Fruit fly (Drosophila melanogaster) whole organism, embryonic: Measurements from ENCODE around the gene Rpn11.

Experiments used
- Atf3 ChIP-seq: fragments of 200-800 bp; sonication (Bioruptor generic); optimal IDR thresholded peaks from 3 replicates; lab custom pipeline; 2016; ENCODE audit warnings: missing biosample characterization, missing genetic modification characterization
- CG11398 ChIP-seq: fragments of 200-800 bp; sonication (Bioruptor generic); optimal IDR thresholded peaks from 2 replicates; lab custom pipeline; 2016; ENCODE audit warnings: missing biosample characterization, missing genetic modification characterization
- CG12236 ChIP-seq: fragments of 200-800 bp; sonication (Bioruptor generic); optimal IDR thresholded peaks from 2 replicates; lab custom pipeline; 2016; ENCODE audit warnings: missing biosample characterization, missing genetic modification characterization
- CG12299 ChIP-seq: fragments of 200-800 bp; sonication (Bioruptor generic); optimal IDR thresholded peaks from 2 replicates; lab custom pipeline; 2018; ENCODE audit warnings: missing biosample characterization, mild to moderate bottlenecking, missing genetic modification characterization
- CG1233 ChIP-seq: fragments of 200-800 bp; sonication (Bioruptor generic); optimal IDR thresholded peaks from 4 replicates; lab custom pipeline; 2018; ENCODE audit warnings: missing biosample characterization, mild to moderate bottlenecking, missing genetic modification characterization
- CG12391 ChIP-seq: fragments of 200-800 bp; sonication (Bioruptor generic); optimal IDR thresholded peaks from 3 replicates; lab custom pipeline; 2018; ENCODE audit warnings: missing biosample characterization, mild to moderate bottlenecking, missing genetic modification characterization, moderate library complexity
- CG12659 ChIP-seq: fragments of 200-800 bp; sonication (Bioruptor generic); optimal IDR thresholded peaks from 3 replicates; lab custom pipeline; 2017; ENCODE audit warnings: mild to moderate bottlenecking, missing biosample characterization, missing genetic modification reagents, missing genetic modification characterization
- CG13775 ChIP-seq: fragments of 200-800 bp; sonication (Bioruptor generic); optimal IDR thresholded peaks from 3 replicates; lab custom pipeline; 2017; ENCODE audit warnings: missing biosample characterization, mild to moderate bottlenecking, missing genetic modification characterization
- CG2875 ChIP-seq: fragments of 200-800 bp; sonication (Bioruptor generic); optimal IDR thresholded peaks from 2 replicates; lab custom pipeline; 2017; ENCODE audit warnings: missing biosample characterization, mild to moderate bottlenecking, missing genetic modification characterization, missing genetic modification reagents
- CG3163 ChIP-seq: fragments of 200-800 bp; sonication (Bioruptor generic); optimal IDR thresholded peaks from 3 replicates; lab custom pipeline; 2016; ENCODE audit warnings: missing biosample characterization, missing genetic modification characterization
- CG33557 ChIP-seq: fragments of 200-800 bp; sonication (Bioruptor generic); optimal IDR thresholded peaks from 2 replicates; lab custom pipeline; 2019; ENCODE audit warnings: missing biosample characterization, mild to moderate bottlenecking, missing genetic modification characterization, moderate library complexity
- CG34224 ChIP-seq: fragments of 200-800 bp; sonication (Bioruptor generic); IDR thresholded peaks from 3 replicates; pipeline ENCODE4 v1.3.6; 2022; ENCODE audit warnings: missing biosample characterization, missing genetic modification characterization; ENCODE audit not compliant: partially characterized antibody
- CG42726 ChIP-seq: fragments of 200-800 bp; sonication (Bioruptor generic); IDR thresholded peaks from 2 replicates; pipeline ENCODE4 v1.3.6; 2022; ENCODE audit warnings: missing biosample characterization, missing genetic modification characterization; ENCODE audit not compliant: partially characterized antibody
- CG6683 ChIP-seq: fragments of 200-800 bp; sonication (Bioruptor generic); optimal IDR thresholded peaks from 2 replicates; lab custom pipeline; 2017; ENCODE audit warnings: missing biosample characterization, mild to moderate bottlenecking, missing genetic modification characterization, missing genetic modification reagents
- CG8359 ChIP-seq: fragments of 200-800 bp; sonication (Bioruptor generic); optimal IDR thresholded peaks from 2 replicates; lab custom pipeline; 2017; ENCODE audit warnings: missing biosample characterization, mild to moderate bottlenecking, missing genetic modification characterization, borderline replicate concordance
- CG8478 ChIP-seq: fragments of >200 bp; optimal IDR thresholded peaks from 2 replicates; lab custom pipeline; 2018
- CG9215 ChIP-seq: fragments of 200-800 bp; sonication (Bioruptor generic); IDR thresholded peaks from 2 replicates; pipeline ENCODE4 v1.3.6; 2022; ENCODE audit warnings: missing biosample characterization, missing genetic modification characterization
- CrebB ChIP-seq: fragments of 200-800 bp; sonication (Bioruptor generic); optimal IDR thresholded peaks from 3 replicates; lab custom pipeline; 2018; ENCODE audit warnings: missing biosample characterization, mild to moderate bottlenecking, missing genetic modification characterization
- Dfd ChIP-seq, 2 experiments: fragments of >200 bp; optimal IDR thresholded peaks; 2 replicates each; lab custom pipeline; 2017; ENCODE audit warnings: missing biosample characterization in 2 of 2, missing genetic modification characterization in 2 of 2
- Dip3 ChIP-seq: fragments of 200-800 bp; sonication (Bioruptor generic); optimal IDR thresholded peaks from 3 replicates; lab custom pipeline; 2016; ENCODE audit warnings: missing biosample characterization, missing genetic modification characterization
- Dll ChIP-seq: fragments of 200-800 bp; sonication (Bioruptor generic); IDR thresholded peaks from 4 replicates; pipeline ENCODE4 v1.3.6; 2022; ENCODE audit warnings: missing biosample characterization, missing genetic modification characterization; ENCODE audit not compliant: partially characterized antibody
- Eip74EF ChIP-seq, 2 experiments: fragments of 200-800 bp in 1 of 2; fragments of >200 bp in 1 of 2; sonication (Bioruptor generic) in 1 of 2; optimal IDR thresholded peaks; 2 replicates each; lab custom pipeline; 2017 to 2019; ENCODE audit warnings: missing biosample characterization in 2 of 2, missing genetic modification characterization in 2 of 2, mild to moderate bottlenecking in 1 of 2, moderate library complexity in 1 of 2
- Gug ChIP-seq: fragments of 200-800 bp; sonication (Bioruptor generic); IDR thresholded peaks from 4 replicates; pipeline ENCODE4 v1.3.6; 2022; ENCODE audit warnings: missing biosample characterization, missing genetic modification characterization
- HLHmδ ChIP-seq: fragments of 200-800 bp; sonication (Bioruptor generic); optimal IDR thresholded peaks from 2 replicates; lab custom pipeline; 2018; ENCODE audit warnings: missing biosample characterization, mild to moderate bottlenecking, missing genetic modification characterization, moderate library complexity
- Lim3 ChIP-seq: fragments of 200-800 bp; sonication (Bioruptor generic); IDR thresholded peaks from 2 replicates; pipeline ENCODE4 v1.3.6; 2022; ENCODE audit warnings: missing biosample characterization, missing genetic modification characterization
- Lpt ChIP-seq: fragments of >200 bp; optimal IDR thresholded peaks from 2 replicates; lab custom pipeline; 2018; ENCODE audit warnings: missing biosample characterization, missing genetic modification characterization
- MBD-R2 ChIP-seq: fragments of 200-800 bp; sonication (Bioruptor generic); IDR thresholded peaks from 2 replicates; pipeline ENCODE4 v1.3.6; 2022; ENCODE audit warnings: missing biosample characterization, missing genetic modification characterization
- MTF-1 ChIP-seq: fragments of 200-800 bp; sonication (Bioruptor generic); optimal IDR thresholded peaks from 2 replicates; lab custom pipeline; 2018; ENCODE audit warnings: missing biosample characterization, mild to moderate bottlenecking, missing genetic modification characterization, borderline replicate concordance
- Med ChIP-seq: fragments of 200-800 bp; sonication (Bioruptor generic); peaks from one replicate; lab custom pipeline; 2016; ENCODE audit warnings: missing biosample characterization, missing genetic modification characterization, mild to moderate bottlenecking, inconsistent platforms, moderate library complexity
- Meics ChIP-seq: fragments of 200-800 bp; sonication (Bioruptor generic); optimal IDR thresholded peaks from 2 replicates; lab custom pipeline; 2017; ENCODE audit warnings: missing biosample characterization, mild to moderate bottlenecking, missing genetic modification characterization
- Opbp ChIP-seq: fragments of 200-800 bp; sonication (Bioruptor generic); IDR thresholded peaks from 3 replicates; pipeline ENCODE4 v1.3.6; 2022; ENCODE audit warnings: missing biosample characterization, missing genetic modification characterization; ENCODE audit not compliant: partially characterized antibody
- Optix ChIP-seq: fragments of 200-800 bp; sonication (Bioruptor generic); IDR thresholded peaks from 3 replicates; pipeline ENCODE4 v1.3.6; 2022; ENCODE audit warnings: missing biosample characterization, missing genetic modification characterization
- amos ChIP-seq: fragments of 200-800 bp; sonication (Bioruptor generic); IDR thresholded peaks from 2 replicates; pipeline ENCODE4 v1.3.6; 2022; ENCODE audit warnings: missing biosample characterization, missing genetic modification characterization; ENCODE audit not compliant: partially characterized antibody
- ato ChIP-seq: fragments of 200-800 bp; sonication (Bioruptor generic); IDR thresholded peaks from 2 replicates; pipeline ENCODE4 v1.3.6; 2022; ENCODE audit warnings: missing biosample characterization, missing genetic modification characterization; ENCODE audit not compliant: partially characterized antibody
- az2 ChIP-seq: fragments of 200-800 bp; sonication (Bioruptor generic); optimal IDR thresholded peaks from 3 replicates; lab custom pipeline; 2016; ENCODE audit warnings: missing biosample characterization, missing genetic modification characterization
- bcd ChIP-seq: fragments of 200-800 bp; sonication (Bioruptor generic); optimal IDR thresholded peaks from 2 replicates; lab custom pipeline; 2017; ENCODE audit warnings: missing biosample characterization, mild to moderate bottlenecking, missing genetic modification characterization
- cad ChIP-seq: fragments of >200 bp; optimal IDR thresholded peaks from 2 replicates; lab custom pipeline; 2017; ENCODE audit warnings: missing biosample characterization, missing genetic modification characterization
- cato ChIP-seq: fragments of 200-800 bp; sonication (Bioruptor generic); optimal IDR thresholded peaks from 2 replicates; lab custom pipeline; 2016; ENCODE audit warnings: missing biosample characterization, missing genetic modification characterization, borderline replicate concordance
- crc ChIP-seq: fragments of 200-800 bp; sonication (Bioruptor generic); optimal IDR thresholded peaks from 2 replicates; lab custom pipeline; 2016; ENCODE audit warnings: missing biosample characterization, missing genetic modification characterization
- crp ChIP-seq, 2 experiments: fragments of 200-800 bp; sonication (Bioruptor generic); optimal IDR thresholded peaks; 2 replicates in 1 of 2; 3 replicates in 1 of 2; lab custom pipeline; 2017; ENCODE audit warnings: missing biosample characterization in 2 of 2, missing genetic modification characterization in 2 of 2, mild to moderate bottlenecking in 1 of 2, moderate library complexity in 1 of 2
- gem ChIP-seq: fragments of 200-800 bp; sonication (Bioruptor generic); optimal IDR thresholded peaks from 2 replicates; lab custom pipeline; 2019; ENCODE audit warnings: missing biosample characterization, mild to moderate bottlenecking, missing genetic modification characterization, moderate library complexity
- ham ChIP-seq: fragments of 200-800 bp; sonication (Bioruptor generic); IDR thresholded peaks from 2 replicates; pipeline ENCODE4 v1.3.6; 2022; ENCODE audit warnings: missing biosample characterization, missing genetic modification characterization
- insv ChIP-seq, 2 experiments: fragments of 200-800 bp; sonication (Bioruptor generic); optimal IDR thresholded peaks; 3 replicates each; lab custom pipeline; 2016 to 2018; ENCODE audit warnings: missing biosample characterization in 2 of 2, missing genetic modification characterization in 2 of 2
- jumu ChIP-seq: fragments of 200-800 bp; sonication (Bioruptor generic); optimal IDR thresholded peaks from 3 replicates; lab custom pipeline; 2016; ENCODE audit warnings: missing biosample characterization, missing genetic modification characterization
- otp ChIP-seq: fragments of 200-800 bp; sonication (Bioruptor generic); IDR thresholded peaks from 3 replicates; pipeline ENCODE4, ENCODE4 v1.3.6; 2022; ENCODE audit warnings: missing biosample characterization, missing genetic modification characterization
- pfk ChIP-seq: fragments of 200-800 bp; sonication (Bioruptor generic); optimal IDR thresholded peaks from 2 replicates; lab custom pipeline; 2018; ENCODE audit warnings: missing biosample characterization, mild to moderate bottlenecking, missing genetic modification characterization, moderate library complexity
- sqz ChIP-seq: fragments of 200-800 bp; sonication (Bioruptor generic); optimal IDR thresholded peaks from 3 replicates; lab custom pipeline; 2018; ENCODE audit warnings: missing biosample characterization, mild to moderate bottlenecking, missing genetic modification characterization
- stc ChIP-seq: fragments of 200-800 bp; sonication (Bioruptor generic); IDR thresholded peaks from 2 replicates; pipeline ENCODE4 v1.3.6; 2022; ENCODE audit warnings: missing biosample characterization, missing genetic modification characterization
- yki ChIP-seq: fragments of >200 bp; optimal IDR thresholded peaks from 3 replicates; lab custom pipeline; 2018

Rpn11 gene

DNA sequence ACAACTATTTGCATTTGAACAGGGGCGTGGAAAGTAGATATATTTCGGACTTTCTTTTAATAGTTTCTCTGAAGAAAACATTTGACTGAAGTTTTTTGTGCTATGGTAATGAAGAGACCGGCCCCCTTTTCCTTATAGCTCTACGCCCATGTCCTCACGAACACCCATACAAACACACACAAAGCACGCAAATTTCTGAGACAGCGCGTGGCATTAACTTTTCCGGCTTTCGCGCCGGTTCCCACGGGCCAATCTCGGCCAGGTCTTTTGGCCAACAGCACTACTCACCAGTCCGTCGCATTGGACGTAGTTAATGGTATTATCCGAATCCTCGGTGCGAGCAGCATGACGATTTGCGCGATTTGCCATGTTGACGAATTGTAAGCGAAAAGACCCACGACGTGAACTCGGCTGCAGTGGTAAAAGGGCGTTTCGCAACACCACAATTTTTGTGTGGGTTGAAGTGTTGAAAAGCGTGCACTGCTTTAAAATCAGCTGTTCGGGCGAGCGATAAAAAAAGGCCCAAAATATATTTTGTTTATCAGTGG, 7.1 kb downstream of the Rpn11 start, which contains the start of gene senju (continued):
- TF ChIP-seq Meics (GFP tag; lab: Kevin White, UChicago), result peak; percentile 88
- TF ChIP-seq CG34224 (GFP tag; lab: Robert Waterston, UW), result peak; percentile 63; the same call in 2 of the 3 replicates
- TF ChIP-seq bcd (GFP tag; lab: Kevin White, UChicago), result peak; percentile 83
- peak; percentile 76 for TF ChIP-seq HLHmδ (GFP tag; lab: Kevin White, UChicago)
- peak; percentile 75 for TF ChIP-seq pfk (GFP tag; lab: Kevin White, UChicago)
- peak; percentile 83 for TF ChIP-seq CG12391 (tag; lab: Kevin White, UChicago)
- peak; percentile 80 for TF ChIP-seq CG2875 (GFP tag; lab: Kevin White, UChicago)
- peak; percentile 66 for TF ChIP-seq ato
- TF ChIP-seq MBD-R2, result peak; percentile 98
- no peak for TF ChIP-seq CG8478
- no peak for TF ChIP-seq Lpt (GFP tag; lab: Kevin White, UChicago)
- peak; percentile 69 for TF ChIP-seq stc
- TF ChIP-seq CG9215 (GFP tag; lab: Robert Waterston, UW), result peak; percentile 62
- peak in 1 of 2 experiments; percentile 64 for TF ChIP-seq insv (GFP tag; optimal IDR thresholded peaks at IDR 0.05; lab: Kevin White, UChicago)
- TF ChIP-seq CG1233, result peak; percentile 71
- TF ChIP-seq Opbp (GFP tag; lab: Robert Waterston, UW), result peak; percentile 100
- TF ChIP-seq crp (GFP tag; optimal IDR thresholded peaks at IDR 0.05; lab: Kevin White, UChicago), result peak; percentile 92 to 99
- TF ChIP-seq ham (GFP tag; lab: Robert Waterston, UW), result peak; percentile 40; the same call in 1 of the 2 replicates
- peak; percentile 37; the same call in 1 of the 2 replicates for TF ChIP-seq Lim3
- TF ChIP-seq CG12236 (GFP tag; lab: Kevin White, UChicago), result peak; percentile 62
- TF ChIP-seq cad (GFP tag; lab: Kevin White, UChicago), result no peak
- peak; percentile 70 for TF ChIP-seq CG6683 (GFP tag; lab: Kevin White, UChicago)
- peak; percentile 81 for TF ChIP-seq Gug (GFP tag; lab: Robert Waterston, UW)
- TF ChIP-seq Eip74EF (GFP tag; optimal IDR thresholded peaks at IDR 0.05; lab: Kevin White, UChicago), result peak in 1 of 2 experiments; percentile 80
- peak; percentile 57 for TF ChIP-seq otp (GFP tag; lab: Robert Waterston, UW)
- peak; percentile 57; the same call in 2 of the 4 replicates for TF ChIP-seq Dll (GFP tag; lab: Robert Waterston, UW)
- peak; percentile 36; the same call in 1 of the 2 replicates for TF ChIP-seq CG42726 (GFP tag; lab: Robert Waterston, UW)
- peak; percentile 90 for TF ChIP-seq CG12659 (GFP tag; lab: Kevin White, UChicago)
- peak; percentile 95 for TF ChIP-seq sqz (GFP tag; lab: Kevin White, UChicago)
- TF ChIP-seq Optix (GFP tag; lab: Robert Waterston, UW), result peak; percentile 81
- TF ChIP-seq Dip3 (GFP tag; lab: Kevin White, UChicago), result peak; percentile 63
- TF ChIP-seq CG3163 (GFP tag; lab: Kevin White, UChicago), result peak; percentile 73
- peak; percentile 74 for TF ChIP-seq Atf3
- peak; percentile 91 for TF ChIP-seq gem (tag; lab: Kevin White, UChicago)
- no peak for TF ChIP-seq yki (lab: Kevin White, UChicago)
- no peak for TF ChIP-seq Dfd (GFP tag; optimal IDR thresholded peaks at IDR 0.05; lab: Kevin White, UChicago)
- TF ChIP-seq az2 (GFP tag; lab: Kevin White, UChicago), result peak; percentile 88
- TF ChIP-seq CG11398 (GFP tag; lab: Kevin White, UChicago), result peak; percentile 85
- TF ChIP-seq CG33557 (GFP tag; lab: Kevin White, UChicago), result peak; percentile 72
- TF ChIP-seq CrebB (tag; lab: Kevin White, UChicago), result peak; percentile 69
- TF ChIP-seq amos (GFP tag; lab: Robert Waterston, UW), result peak; percentile 54
- TF ChIP-seq CG13775 (GFP tag; lab: Kevin White, UChicago), result peak; percentile 84
- TF ChIP-seq cato, result peak; percentile 58
- TF ChIP-seq CG12299 (tag; lab: Kevin White, UChicago), result peak; percentile 50
- peak; percentile 98 for TF ChIP-seq Med (GFP tag; lab: Kevin White, UChicago)
- TF ChIP-seq jumu (GFP tag; lab: Kevin White, UChicago), result peak; percentile 89
- TF ChIP-seq CG8359, result peak; percentile 63
- TF ChIP-seq MTF-1 (GFP tag; lab: Kevin White, UChicago), result peak; percentile 59
- peak; percentile 73 for TF ChIP-seq crc (GFP tag; lab: Kevin White, UChicago)
